Fruit fly (Drosophila melanogaster): ENCODE results near the gene CG7231.
A peak's percentile ranks its signal among the peaks of the same experiment; 100 is the strongest.

CG7231 gene

dm6 chr2L:7984889-7985514 lies 1.3 kb downstream of the CG7231 start (continued):
- peak; percentile 66 for TF ChIP-seq Eip75B (GFP tag; optimal IDR thresholded peaks at IDR 0.05)
- TF ChIP-seq CG15336 (GFP tag; IDR thresholded peaks at IDR 0.05): peak; percentile 65
- TF ChIP-seq achi (GFP tag; optimal IDR thresholded peaks at IDR 0.05): peak; percentile 53
- peak; percentile 8 for TF ChIP-seq spab (GFP tag; optimal IDR thresholded peaks at IDR 0.05)
- TF ChIP-seq Blimp-1 (GFP tag; optimal IDR thresholded peaks at IDR 0.05): peak; percentile 0
- peak; percentile 83 for TF ChIP-seq vri (GFP tag; optimal IDR thresholded peaks at IDR 0.05)
- peak; percentile 56 for TF ChIP-seq CG6808 (GFP tag; optimal IDR thresholded peaks at IDR 0.05)
- TF ChIP-seq CG7368 (GFP tag; optimal IDR thresholded peaks at IDR 0.05): peak; percentile 45
- peak; percentile 53 for TF ChIP-seq CG31627 (GFP tag; optimal IDR thresholded peaks at IDR 0.05)
- peak; percentile 64 for TF ChIP-seq acj6 (GFP tag; optimal IDR thresholded peaks at IDR 0.05)
- no peak for TF ChIP-seq CG11762 (GFP tag; optimal IDR thresholded peaks at IDR 0.05; ENCODE audit: insufficient read depth)
- TF ChIP-seq Met (GFP tag; optimal IDR thresholded peaks at IDR 0.05): peak; percentile 64
- TF ChIP-seq Gug (GFP tag; IDR thresholded peaks at IDR 0.05): no peak
- TF ChIP-seq CG11902 (GFP tag; optimal IDR thresholded peaks at IDR 0.05): peak; percentile 27
- peak; percentile 90 for TF ChIP-seq svp (GFP tag)
- TF ChIP-seq Sox102F (GFP tag; optimal IDR thresholded peaks at IDR 0.05): peak; percentile 66
- TF ChIP-seq CG10669 (GFP tag; optimal IDR thresholded peaks at IDR 0.05): peak; percentile 60
- peak; percentile 40 for TF ChIP-seq Eip93F (GFP tag; optimal IDR thresholded peaks at IDR 0.05)
- TF ChIP-seq salr (GFP tag; optimal IDR thresholded peaks at IDR 0.05): peak; percentile 0 to 20

dm6 chr2L:7986210-7986609 lies 2.5 kb downstream of the CG7231 start:
- peak; percentile 11 for TF ChIP-seq svp (GFP tag)
- TF ChIP-seq pdm3 (GFP tag; optimal IDR thresholded peaks at IDR 0.05): no peak

- no peak for TF ChIP-seq CG11902 (GFP tag; optimal IDR thresholded peaks at IDR 0.05)
- peak; percentile 9 for TF ChIP-seq vri (GFP tag; optimal IDR thresholded peaks at IDR 0.05)
- no peak for TF ChIP-seq achi (GFP tag; optimal IDR thresholded peaks at IDR 0.05)
Measured at dm6 chr2L:7989868-7990267, 6.1 kb downstream of the CG7231 start.

- peak; percentile 48 for TF ChIP-seq Eip78C (GFP tag)
- no peak for TF ChIP-seq fd85E (GFP tag; optimal IDR thresholded peaks at IDR 0.05)
Measured at dm6 chr2L:7990720-7991119, 7.0 kb downstream of the CG7231 start.

- peak; percentile 2 for TF ChIP-seq vri (GFP tag; optimal IDR thresholded peaks at IDR 0.05)
- TF ChIP-seq CG9139 (GFP tag; optimal IDR thresholded peaks at IDR 0.05): peak; percentile 24
- peak; percentile 2 for TF ChIP-seq CG1621 (tag; optimal IDR thresholded peaks at IDR 0.05)
- TF ChIP-seq svp (GFP tag): peak; percentile 62
- peak; percentile 47 for TF ChIP-seq Eip93F (GFP tag; optimal IDR thresholded peaks at IDR 0.05)
- no peak for TF ChIP-seq CG10669 (GFP tag; optimal IDR thresholded peaks at IDR 0.05)
- no peak for TF ChIP-seq fd59A (GFP tag; optimal IDR thresholded peaks at IDR 0.05)
- TF ChIP-seq CG7368 (GFP tag; optimal IDR thresholded peaks at IDR 0.05): peak; percentile 15
- no peak for TF ChIP-seq CG11902 (GFP tag; optimal IDR thresholded peaks at IDR 0.05)
- peak; percentile 7 for TF ChIP-seq Blimp-1 (GFP tag; optimal IDR thresholded peaks at IDR 0.05)
- no peak for TF ChIP-seq CG8632 (GFP tag; optimal IDR thresholded peaks at IDR 0.05)
- peak; percentile 3 for TF ChIP-seq net (GFP tag; optimal IDR thresholded peaks at IDR 0.05)
- peak; percentile 45; the same call in 2 of the 3 replicates for TF ChIP-seq CG6163 (GFP tag; IDR thresholded peaks at IDR 0.05)
- peak; percentile 10 to 23 for TF ChIP-seq ss (GFP tag; optimal IDR thresholded peaks at IDR 0.05)
- peak; percentile 56 for TF ChIP-seq Sox14 (GFP tag; optimal IDR thresholded peaks at IDR 0.05)
Measured at dm6 chr2L:7991391-7991876, 7.7 kb downstream of the CG7231 start.

- TF ChIP-seq topi (GFP tag; optimal IDR thresholded peaks at IDR 0.05) (peak; percentile 68), Gug (GFP tag; IDR thresholded peaks at IDR 0.05) (no peak), CG1621 (tag; optimal IDR thresholded peaks at IDR 0.05) (no peak), Sox102F (GFP tag; optimal IDR thresholded peaks at IDR 0.05) (peak; percentile 47), CG34406 (GFP tag; optimal IDR thresholded peaks at IDR 0.05) (peak; percentile 45), CG6163 (GFP tag; IDR thresholded peaks at IDR 0.05) (0 out of 3 replicates have a peak, but pooled peaks have one; percentile 39), CG6808 (GFP tag; optimal IDR thresholded peaks at IDR 0.05) (no peak), dac (GFP tag; optimal IDR thresholded peaks at IDR 0.05) (no peak), achi (GFP tag; optimal IDR thresholded peaks at IDR 0.05) (peak; percentile 45), Eip78C (GFP tag) (peak; percentile 86), Hr4 (GFP tag; optimal IDR thresholded peaks at IDR 0.05) (peak; percentile 38), CG31627 (GFP tag; optimal IDR thresholded peaks at IDR 0.05) (peak; percentile 86), CG6854 (GFP tag; optimal IDR thresholded peaks at IDR 0.05) (no peak), CG11902 (GFP tag; optimal IDR thresholded peaks at IDR 0.05) (no peak), CG10631 (GFP tag; optimal IDR thresholded peaks at IDR 0.05) (no peak), CG16779 (tag; optimal IDR thresholded peaks at IDR 0.05) (no peak), Met (GFP tag; optimal IDR thresholded peaks at IDR 0.05) (peak; percentile 40), esn (GFP tag; optimal IDR thresholded peaks at IDR 0.05) (peak; percentile 79), Smox (GFP tag; optimal IDR thresholded peaks at IDR 0.05) (peak; percentile 69)
Measured at dm6 chr2L:7991951-7992350, 8.2 kb downstream of the CG7231 start.
